Worm (Caenorhabditis elegans) whole organism, late embryonic: Measurements from ENCODE around the gene cyp-34A2.
"Not testable (repeated sequence)": the region's sequence is repeated elsewhere in the genome, so short reads cannot be mapped to it uniquely, and the experiment has no call there.

Source experiments
- C08G9.2 ChIP-seq: sonication (generic microtip); optimal IDR thresholded peaks from 2 replicates; lab custom pipeline; 2016; ENCODE audit warnings: mild to moderate bottlenecking, missing genetic modification characterization, moderate library complexity, missing compliant biosample characterization
- T23F11.4 ChIP-seq: fragments of 200-800 bp; sonication (Bioruptor generic); optimal IDR thresholded peaks from 2 replicates; lab custom pipeline; 2018; ENCODE audit warnings: mild to moderate bottlenecking, missing genetic modification characterization, missing compliant biosample characterization
- ahr-1 ChIP-seq: sonication (generic microtip); optimal IDR thresholded peaks from 2 replicates; lab custom pipeline; 2016; ENCODE audit warnings: missing genetic modification characterization, missing compliant biosample characterization
- ama-1 ChIP-seq: fragments of 150-350 bp; optimal IDR thresholded peaks from 2 replicates; lab custom pipeline; 2014
- ceh-19 ChIP-seq: fragments of 200-800 bp; sonication (Bioruptor generic); optimal IDR thresholded peaks from 2 replicates; lab custom pipeline; 2018; ENCODE audit warnings: mild to moderate bottlenecking, missing genetic modification characterization, missing compliant biosample characterization
- ceh-22 ChIP-seq: sonication (generic microtip); optimal IDR thresholded peaks from 2 replicates; lab custom pipeline; 2017; ENCODE audit warnings: missing biosample characterization, missing genetic modification characterization
- ceh-30 ChIP-seq: fragments of 150-350 bp; optimal IDR thresholded peaks from 2 replicates; lab custom pipeline; 2014; ENCODE audit warnings: missing biosample characterization, missing genetic modification characterization
- ceh-31 ChIP-seq: sonication (generic microtip); optimal IDR thresholded peaks from 2 replicates; lab custom pipeline; 2016; ENCODE audit warnings: missing genetic modification characterization, missing compliant biosample characterization
- ceh-34 ChIP-seq: sonication (generic microtip); optimal IDR thresholded peaks from 2 replicates; lab custom pipeline; 2016; ENCODE audit warnings: mild to moderate bottlenecking, missing genetic modification characterization, missing compliant biosample characterization
- ceh-6 ChIP-seq: fragments of 200-800 bp; sonication (Bioruptor generic); optimal IDR thresholded peaks from 2 replicates; lab custom pipeline; 2018; ENCODE audit warnings: mild to moderate bottlenecking, missing genetic modification characterization, missing compliant biosample characterization
- ceh-9 ChIP-seq: sonication (generic microtip); optimal IDR thresholded peaks from 2 replicates; lab custom pipeline; 2016; ENCODE audit warnings: mild to moderate bottlenecking, missing genetic modification characterization, inconsistent platforms, missing compliant biosample characterization
- che-1 ChIP-seq: sonication (generic microtip); optimal IDR thresholded peaks from 2 replicates; lab custom pipeline; 2016; ENCODE audit warnings: mild to moderate bottlenecking, missing genetic modification characterization, missing compliant biosample characterization
- dmd-4 ChIP-seq: sonication (generic microtip); optimal IDR thresholded peaks from 2 replicates; lab custom pipeline; 2016; ENCODE audit warnings: borderline replicate concordance, missing genetic modification characterization, missing compliant biosample characterization
- dve-1 ChIP-seq: sonication (generic microtip); optimal IDR thresholded peaks from 2 replicates; lab custom pipeline; 2017; ENCODE audit warnings: antibody characterized with exemption, mild to moderate bottlenecking, missing genetic modification characterization, missing compliant biosample characterization
- elt-2 ChIP-seq: sonication (generic microtip); optimal IDR thresholded peaks from 2 replicates; lab custom pipeline; 2016; ENCODE audit warnings: missing genetic modification reagents, missing genetic modification characterization, missing compliant biosample characterization
- ets-4 ChIP-seq: sonication (generic microtip); optimal IDR thresholded peaks from 2 replicates; lab custom pipeline; 2016; ENCODE audit warnings: missing genetic modification characterization, missing compliant biosample characterization
- fax-1 ChIP-seq: sonication (generic microtip); optimal IDR thresholded peaks from 2 replicates; lab custom pipeline; 2016; ENCODE audit warnings: missing genotype, missing genetic modification characterization, missing compliant biosample characterization
- fkh-10 ChIP-seq: fragments of 150-350 bp; optimal IDR thresholded peaks from 2 replicates; lab custom pipeline; 2014; ENCODE audit warnings: missing biosample characterization, missing genetic modification reagents, missing genetic modification characterization
- fkh-6 ChIP-seq: sonication (generic microtip); optimal IDR thresholded peaks from 2 replicates; lab custom pipeline; 2016; ENCODE audit warnings: missing genetic modification characterization, missing compliant biosample characterization
- hlh-13 ChIP-seq: fragments of 200-800 bp; sonication (Bioruptor generic); optimal IDR thresholded peaks from 2 replicates; lab custom pipeline; 2018; ENCODE audit warnings: mild to moderate bottlenecking, missing genetic modification characterization, missing compliant biosample characterization
- hlh-15 ChIP-seq: sonication (generic microtip); optimal IDR thresholded peaks from 2 replicates; lab custom pipeline; 2016; ENCODE audit warnings: missing genetic modification characterization, missing compliant biosample characterization
- lin-11 ChIP-seq: fragments of 200-800 bp; sonication (Bioruptor generic); optimal IDR thresholded peaks from 2 replicates; lab custom pipeline; 2018; ENCODE audit warnings: mild to moderate bottlenecking, missing genetic modification characterization, missing compliant biosample characterization
- madf-2 ChIP-seq: sonication (generic microtip); optimal IDR thresholded peaks from 2 replicates; lab custom pipeline; 2017; ENCODE audit warnings: missing genetic modification characterization, missing compliant biosample characterization
- mec-3 ChIP-seq: sonication (generic microtip); optimal IDR thresholded peaks from 2 replicates; lab custom pipeline; 2016; ENCODE audit warnings: borderline replicate concordance, missing genetic modification characterization, missing compliant biosample characterization
- nhr-232 ChIP-seq: sonication (generic microtip); optimal IDR thresholded peaks from 2 replicates; lab custom pipeline; 2016; ENCODE audit warnings: missing genetic modification characterization, missing compliant biosample characterization
- npax-4 ChIP-seq: sonication (generic microtip); optimal IDR thresholded peaks from 2 replicates; lab custom pipeline; 2016; ENCODE audit warnings: missing genetic modification characterization, missing compliant biosample characterization
- pax-1 ChIP-seq: fragments of 150-350 bp; optimal IDR thresholded peaks from 2 replicates; lab custom pipeline; 2014; ENCODE audit warnings: missing biosample characterization, missing genetic modification characterization
- pha-4 ChIP-seq: fragments of 150-350 bp; optimal IDR thresholded peaks from 2 replicates; lab custom pipeline; 2018; ENCODE audit warnings: missing biosample characterization, missing genetic modification reagents, missing genetic modification characterization
- pros-1 ChIP-seq: fragments of 150-350 bp; optimal IDR thresholded peaks from 2 replicates; lab custom pipeline; 2014; ENCODE audit warnings: missing biosample characterization, missing genetic modification reagents, missing genetic modification characterization
- sdc-2 ChIP-seq: sonication (generic microtip); optimal IDR thresholded peaks from 2 replicates; lab custom pipeline; 2016; ENCODE audit warnings: missing genotype, missing genetic modification characterization, missing compliant biosample characterization
- sox-2 ChIP-seq: fragments of 200-800 bp; sonication (Bioruptor generic); IDR thresholded peaks from 2 replicates; pipeline ENCODE4 v1.3.6; 2022; ENCODE audit warnings: missing genetic modification reagents, missing genetic modification characterization, missing compliant biosample characterization
- sox-4 ChIP-seq: sonication (generic microtip); optimal IDR thresholded peaks from 2 replicates; lab custom pipeline; 2017; ENCODE audit warnings: mild to moderate bottlenecking, missing genetic modification characterization, inconsistent platforms, missing compliant biosample characterization
- syd-9 ChIP-seq: sonication (generic microtip); optimal IDR thresholded peaks from 2 replicates; lab custom pipeline; 2016; ENCODE audit warnings: mild to moderate bottlenecking, missing genetic modification characterization, moderate library complexity, missing compliant biosample characterization
- unc-55 ChIP-seq: sonication (generic microtip); optimal IDR thresholded peaks from 2 replicates; lab custom pipeline; 2017; ENCODE audit warnings: missing biosample characterization, missing genetic modification reagents, missing genetic modification characterization
- zip-5 ChIP-seq: sonication (generic microtip); optimal IDR thresholded peaks from 2 replicates; lab custom pipeline; 2016; ENCODE audit warnings: missing genetic modification characterization, missing compliant biosample characterization

cyp-34A2 gene

ce11 chrV:15268302-15268701, 22.6 kb downstream of the cyp-34A2 start, which contains the start of gene srw-22:
srw-22 (plus strand) TSS chrV:15268602.
- no peak for TF ChIP-seq madf-2 (tag; lab: Kevin White, UChicago)
- TF ChIP-seq ceh-34 = no peak
- no peak for TF ChIP-seq lin-11 (tag; lab: Kevin White, UChicago)
- TF ChIP-seq unc-55 = no peak
- no peak for TF ChIP-seq T23F11.4 (GFP tag; lab: Kevin White, UChicago)
- no peak for TF ChIP-seq hlh-13 (GFP tag; lab: Kevin White, UChicago)
- TF ChIP-seq C08G9.2 = no peak
- TF ChIP-seq ceh-6 (GFP tag; lab: Kevin White, UChicago) = no peak
- no peak for TF ChIP-seq che-1
- no peak for TF ChIP-seq pax-1 (tag; lab: Kevin White, UChicago)
- TF ChIP-seq dve-1 = no peak

ce11 chrV:15267405-15267804, 23.5 kb downstream of the cyp-34A2 start, which contains the start of gene T10H4.13:
T10H4.13 (minus strand) TSS chrV:15267505.
- TF ChIP-seq madf-2 (tag; lab: Kevin White, UChicago) (no peak), ceh-9 (tag; lab: Kevin White, UChicago) (no peak), hlh-13 (GFP tag; lab: Kevin White, UChicago) (no peak), ahr-1 (tag; lab: Kevin White, UChicago) (no peak), ama-1 (no peak), lin-11 (tag; lab: Kevin White, UChicago) (no peak), sdc-2 (tag; lab: Kevin White, UChicago) (no peak), fkh-6 (no peak), hlh-15 (no peak), pax-1 (tag; lab: Kevin White, UChicago) (no peak), npax-4 (tag; lab: Kevin White, UChicago) (no peak), zip-5 (tag; lab: Kevin White, UChicago) (no peak), ceh-22 (tag; lab: Kevin White, UChicago) (no peak), ceh-19 (no peak), pros-1 (tag; lab: Kevin White, UChicago) (no peak), nhr-232 (tag; lab: Kevin White, UChicago) (no peak)
- TF ChIP-seq, all 69 proteins: peak for 0

- no peak for TF ChIP-seq ets-4 (tag; lab: Kevin White, UChicago)
- TF ChIP-seq ama-1 = no peak
- TF ChIP-seq pha-4 (tag; lab: Kevin White, UChicago) = no peak
- TF ChIP-seq sox-2 = no peak
- TF ChIP-seq elt-2 (tag; lab: Kevin White, UChicago) = no peak
- no peak for TF ChIP-seq fkh-6
- TF ChIP-seq nhr-232 (tag; lab: Kevin White, UChicago) = no peak
- no peak for TF ChIP-seq syd-9
- TF ChIP-seq ceh-30 (tag; lab: Kevin White, UChicago) = no peak
- TF ChIP-seq sox-4 = no peak
- TF ChIP-seq fax-1 (tag; lab: Kevin White, UChicago) = no peak
Measured at ce11 chrV:15265814-15266213, 25.1 kb downstream of the cyp-34A2 start, which contains the start of gene M01B2.13. M01B2.13 (minus strand) TSS chrV:15265914.

- TF ChIP-seq nhr-232 (tag; lab: Kevin White, UChicago) (no peak), pros-1 (tag; lab: Kevin White, UChicago) (no peak), fax-1 (tag; lab: Kevin White, UChicago) (no peak), dmd-4 (tag; lab: Kevin White, UChicago) (no peak), fkh-10 (no peak), ceh-31 (tag; lab: Kevin White, UChicago) (no peak), ceh-6 (GFP tag; lab: Kevin White, UChicago) (no peak), hlh-15 (no peak), unc-55 (no peak)
Measured at ce11 chrV:15264131-15264530, 26.8 kb downstream of the cyp-34A2 start, which contains the start of gene M01B2.12. M01B2.12 (minus strand) TSS chrV:15264231.

- not testable (repeated sequence) for TF ChIP-seq che-1; mec-3 (tag; lab: Kevin White, UChicago); hlh-15
Measured at ce11 chrV:15262336-15262735, 28.6 kb downstream of the cyp-34A2 start, which contains the start of gene M01B2.10. M01B2.10 (minus strand) TSS chrV:15262436.
